Worm (Caenorhabditis elegans) whole organism, young adult: ENCODE data around the gene Y61A9LA.10.

ENCODE experiments used
- dpff-1 ChIP-seq: sonication (generic microtip); optimal IDR thresholded peaks from 2 replicates; lab custom pipeline; 2017; ENCODE audit warnings: mild to moderate bottlenecking, missing genetic modification characterization, missing compliant biosample characterization
- dpl-1 ChIP-seq: fragments of 150-350 bp; optimal IDR thresholded peaks from 2 replicates; lab custom pipeline; 2014; ENCODE audit warnings: missing biosample characterization, missing genetic modification reagents, missing genetic modification characterization
- fkh-3 ChIP-seq: sonication (generic microtip); optimal IDR thresholded peaks from 2 replicates; lab custom pipeline; 2016; ENCODE audit warnings: mild to moderate bottlenecking, missing genetic modification characterization, missing compliant biosample characterization
- madf-3 ChIP-seq: fragments of 200-800 bp; sonication (Bioruptor generic); IDR thresholded peaks from 2 replicates; pipeline ENCODE4 v1.3.6; 2022; ENCODE audit warnings: missing genetic modification reagents, missing genetic modification characterization, missing compliant biosample characterization
- madf-6 ChIP-seq: fragments of 200-800 bp; sonication (Bioruptor generic); IDR thresholded peaks from 2 replicates; pipeline ENCODE4 v1.3.6; 2022; ENCODE audit warnings: missing genetic modification reagents, missing genetic modification characterization, missing compliant biosample characterization
- pbrm-1 ChIP-seq: fragments of 200-800 bp; sonication (Bioruptor generic); IDR thresholded peaks from 2 replicates; pipeline ENCODE4 v1.3.6; 2022; ENCODE audit warnings: missing genetic modification reagents, missing genetic modification characterization, missing compliant biosample characterization
- pha-4 ChIP-seq: fragments of 150-350 bp; sonication (generic microtip); optimal IDR thresholded peaks from 2 replicates; lab custom pipeline; 2014; ENCODE audit warnings: missing biosample characterization, missing genetic modification reagents, missing genetic modification characterization
- tlf-1 ChIP-seq: fragments of 200-800 bp; sonication (Bioruptor generic); optimal IDR thresholded peaks from 2 replicates; lab custom pipeline; 2018; ENCODE audit warnings: mild to moderate bottlenecking, missing genetic modification characterization, missing compliant biosample characterization

DNA sequence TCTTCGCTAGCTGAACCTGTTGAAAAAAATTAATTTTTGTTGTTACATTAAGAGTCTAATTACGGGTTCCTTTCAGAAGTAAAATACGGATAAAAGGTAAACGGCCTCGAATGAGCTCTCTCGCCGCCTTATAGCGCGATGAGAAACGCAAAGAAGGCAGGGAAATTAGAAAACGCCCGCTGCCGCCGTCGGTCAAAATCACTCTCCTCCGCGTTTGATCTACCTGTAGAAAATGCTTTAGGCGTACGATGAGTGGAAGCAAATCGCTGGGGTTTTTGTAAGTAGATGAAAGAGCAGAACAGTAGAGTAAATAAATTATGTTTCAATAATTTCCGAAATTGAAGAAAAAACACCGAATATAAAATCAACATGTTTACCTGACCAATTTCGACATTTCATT, 21.5 kb upstream of the Y61A9LA.10 start:
- TF ChIP-seq madf-3 (GFP tag; lab: Robert Waterston, UW) (no peak), tlf-1 (GFP tag; lab: Kevin White, UChicago) (no peak), madf-6 (peak; percentile 88), pha-4 (no peak), dpff-1 (tag; lab: Kevin White, UChicago) (no peak), pbrm-1 (GFP tag; lab: Robert Waterston, UW) (no peak), dpl-1 (GFP tag; lab: Kevin White, UChicago) (peak; percentile 44), fkh-3 (tag; lab: Kevin White, UChicago) (no peak)
